Fruit fly (Drosophila melanogaster) whole organism, embryonic: ENCODE measurements around the gene euc.

Experiments used
- CG1024 ChIP-seq: fragments of 200-800 bp; sonication (Bioruptor generic); IDR thresholded peaks from 2 replicates; pipeline ENCODE4 v1.3.6; 2022; ENCODE audit warnings: missing biosample characterization, missing genetic modification characterization
- CG13624 ChIP-seq: fragments of 200-800 bp; sonication (Bioruptor generic); optimal IDR thresholded peaks from 2 replicates; lab custom pipeline; 2016; ENCODE audit warnings: missing biosample characterization, missing genetic modification characterization
- CG13775 ChIP-seq: fragments of 200-800 bp; sonication (Bioruptor generic); optimal IDR thresholded peaks from 3 replicates; lab custom pipeline; 2017; ENCODE audit warnings: missing biosample characterization, mild to moderate bottlenecking, missing genetic modification characterization
- CG15514 ChIP-seq: fragments of 200-800 bp; sonication (Bioruptor generic); optimal IDR thresholded peaks from 3 replicates; lab custom pipeline; 2017; ENCODE audit warnings: missing biosample characterization, missing genetic modification characterization, mild to moderate bottlenecking, moderate library complexity, missing genetic modification reagents
- CG2202 ChIP-seq: fragments of 200-800 bp; sonication (Bioruptor generic); optimal IDR thresholded peaks from 2 replicates; lab custom pipeline; 2018; ENCODE audit warnings: missing biosample characterization, mild to moderate bottlenecking, missing genetic modification characterization
- CG2889 ChIP-seq: fragments of 200-800 bp; sonication (Bioruptor generic); IDR thresholded peaks from 3 replicates; pipeline ENCODE4 v1.3.6; 2022; ENCODE audit warnings: missing biosample characterization, missing genetic modification characterization
- CG30020 ChIP-seq: fragments of 200-800 bp; optimal IDR thresholded peaks from 2 replicates; lab custom pipeline; 2019; ENCODE audit warnings: missing biosample characterization, mild to moderate bottlenecking, missing genetic modification characterization, moderate library complexity
- CG31441 ChIP-seq: fragments of 200-800 bp; sonication (Bioruptor generic); IDR thresholded peaks from 2 replicates; pipeline ENCODE4 v1.3.6; 2022; ENCODE audit warnings: missing biosample characterization, missing genetic modification characterization
- CG3407 ChIP-seq: fragments of 200-800 bp; sonication (Bioruptor generic); optimal IDR thresholded peaks from 2 replicates; lab custom pipeline; 2018; ENCODE audit warnings: missing biosample characterization, mild to moderate bottlenecking, missing genetic modification characterization
- CG4282 ChIP-seq: fragments of 200-800 bp; sonication (Bioruptor generic); optimal IDR thresholded peaks from 2 replicates; lab custom pipeline; 2016; ENCODE audit warnings: missing biosample characterization, missing genetic modification characterization
- CG4854 ChIP-seq: fragments of 200-800 bp; sonication (Bioruptor generic); optimal IDR thresholded peaks from 2 replicates; lab custom pipeline; 2016; ENCODE audit warnings: missing biosample characterization, missing genetic modification characterization, inconsistent platforms
- CG7357 ChIP-seq: fragments of 200-800 bp; sonication (Bioruptor generic); IDR thresholded peaks from 3 replicates; pipeline ENCODE4 v1.3.6; 2022; ENCODE audit warnings: missing biosample characterization, missing genetic modification characterization
- CG7745 ChIP-seq: fragments of 200-800 bp; sonication (Bioruptor generic); optimal IDR thresholded peaks from 2 replicates; lab custom pipeline; 2018; ENCODE audit warnings: missing biosample characterization, mild to moderate bottlenecking, missing genetic modification characterization, moderate library complexity
- CG8944 ChIP-seq: fragments of 200-800 bp; sonication (Bioruptor generic); optimal IDR thresholded peaks from 3 replicates; lab custom pipeline; 2016; ENCODE audit warnings: missing biosample characterization, missing genetic modification characterization
- CG9817 ChIP-seq: fragments of 200-800 bp; sonication (Bioruptor generic); optimal IDR thresholded peaks from 2 replicates; lab custom pipeline; 2018; ENCODE audit warnings: missing biosample characterization, mild to moderate bottlenecking, missing genetic modification characterization, moderate library complexity
- D ChIP-seq, 2 experiments: fragments of 200-800 bp in 1 of 2; fragments of >200 bp in 1 of 2; sonication (Bioruptor generic) in 1 of 2; optimal IDR thresholded peaks; 2 replicates in 1 of 2; 3 replicates in 1 of 2; lab custom pipeline; 2017; ENCODE audit warnings: mild to moderate bottlenecking in 1 of 2, missing biosample characterization in 1 of 2, missing genetic modification characterization in 1 of 2, missing genetic modification reagents in 1 of 2
- E2f2 ChIP-seq: fragments of 200-800 bp; sonication (Bioruptor generic); IDR thresholded peaks from 2 replicates; pipeline ENCODE4 v1.3.6; 2022; ENCODE audit warnings: missing biosample characterization, missing genetic modification characterization
- Fer3 ChIP-seq: fragments of 200-800 bp; sonication (Bioruptor generic); optimal IDR thresholded peaks from 2 replicates; lab custom pipeline; 2018; ENCODE audit warnings: missing biosample characterization, mild to moderate bottlenecking, missing genetic modification characterization, moderate library complexity
- HmgZ ChIP-seq: fragments of 200-800 bp; sonication (Bioruptor generic); optimal IDR thresholded peaks from 2 replicates; lab custom pipeline; 2018; ENCODE audit warnings: missing biosample characterization, mild to moderate bottlenecking, missing genetic modification characterization
- Hr78 ChIP-seq, 2 experiments: fragments of 200-800 bp in 1 of 2; fragments of >200 bp in 1 of 2; sonication (Bioruptor generic) in 1 of 2; optimal IDR thresholded peaks; 2 replicates each; lab custom pipeline; 2017 to 2019; ENCODE audit warnings: missing biosample characterization in 2 of 2, missing genetic modification characterization in 2 of 2, mild to moderate bottlenecking in 1 of 2, moderate library complexity in 1 of 2
- Oli ChIP-seq: fragments of 200-800 bp; sonication (Bioruptor generic); optimal IDR thresholded peaks from 2 replicates; lab custom pipeline; 2018; ENCODE audit warnings: missing biosample characterization, mild to moderate bottlenecking, missing genetic modification characterization, moderate library complexity
- Optix ChIP-seq: fragments of 200-800 bp; sonication (Bioruptor generic); IDR thresholded peaks from 3 replicates; pipeline ENCODE4 v1.3.6; 2022; ENCODE audit warnings: missing biosample characterization, missing genetic modification characterization
- Tbp ChIP-seq: fragments of >200 bp; optimal IDR thresholded peaks from 2 replicates; lab custom pipeline; 2018; ENCODE audit warnings: missing biosample characterization, missing genetic modification characterization
- Trl ChIP-seq, 3 experiments: fragments of >200 bp in 2 of 3; fragments of 200-800 bp in 1 of 3; sonication (Bioruptor generic) in 1 of 3; optimal IDR thresholded peaks; 2 replicates in 1 of 3; 3 replicates in 2 of 3; lab custom pipeline; 2016 to 2017; ENCODE audit warnings: missing biosample characterization in 1 of 3, missing genetic modification characterization in 1 of 3
- Xbp1 ChIP-seq: fragments of 200-800 bp; sonication (Bioruptor generic); optimal IDR thresholded peaks from 3 replicates; lab custom pipeline; 2016; ENCODE audit warnings: missing biosample characterization, mild to moderate bottlenecking, missing genetic modification characterization
- ash1 ChIP-seq: fragments of 200-800 bp; sonication (Bioruptor generic); optimal IDR thresholded peaks from 2 replicates; lab custom pipeline; 2018; ENCODE audit warnings: missing biosample characterization, mild to moderate bottlenecking, missing genetic modification characterization
- az2 ChIP-seq: fragments of 200-800 bp; sonication (Bioruptor generic); optimal IDR thresholded peaks from 3 replicates; lab custom pipeline; 2016; ENCODE audit warnings: missing biosample characterization, missing genetic modification characterization
- bowl ChIP-seq: fragments of 200-800 bp; sonication (Bioruptor generic); IDR thresholded peaks from 2 replicates; pipeline ENCODE4 v1.3.6; 2022; ENCODE audit warnings: missing biosample characterization, missing genetic modification characterization
- caup ChIP-seq: fragments of 200-800 bp; sonication (Bioruptor generic); optimal IDR thresholded peaks from 3 replicates; lab custom pipeline; 2017; ENCODE audit warnings: missing biosample characterization, mild to moderate bottlenecking, missing genetic modification characterization, moderate library complexity; ENCODE audit not compliant: severe bottlenecking
- corto ChIP-seq: fragments of 200-800 bp; sonication (Bioruptor generic); optimal IDR thresholded peaks from 2 replicates; lab custom pipeline; 2016; ENCODE audit warnings: missing biosample characterization, mild to moderate bottlenecking, missing genetic modification characterization, moderate library complexity
- dm ChIP-seq: fragments of 200-800 bp; sonication (Bioruptor generic); optimal IDR thresholded peaks from 3 replicates; lab custom pipeline; 2016; ENCODE audit warnings: missing biosample characterization, missing genetic modification characterization
- gcm2 ChIP-seq: fragments of 200-800 bp; sonication (Bioruptor generic); optimal IDR thresholded peaks from 2 replicates; lab custom pipeline; 2016; ENCODE audit warnings: missing biosample characterization, missing genetic modification characterization
- inv ChIP-seq: fragments of 200-800 bp; sonication (Bioruptor generic); IDR thresholded peaks from 2 replicates; pipeline ENCODE4 v1.3.6; 2022; ENCODE audit warnings: missing biosample characterization, missing genetic modification characterization; ENCODE audit not compliant: partially characterized antibody
- jing ChIP-seq: fragments of 200-800 bp; sonication (Bioruptor generic); optimal IDR thresholded peaks from 2 replicates; lab custom pipeline; 2018; ENCODE audit warnings: missing biosample characterization, mild to moderate bottlenecking, missing genetic modification characterization
- mld ChIP-seq: fragments of 200-800 bp; sonication (Bioruptor generic); IDR thresholded peaks from 3 replicates; pipeline ENCODE4 v1.3.6; 2022; ENCODE audit warnings: missing biosample characterization, missing genetic modification characterization; ENCODE audit not compliant: partially characterized antibody
- org-1 ChIP-seq: fragments of 200-800 bp; sonication (Bioruptor generic); optimal IDR thresholded peaks from 2 replicates; lab custom pipeline; 2017; ENCODE audit warnings: missing biosample characterization, missing genetic modification characterization
- p53 ChIP-seq: fragments of 200-800 bp; sonication (Bioruptor generic); optimal IDR thresholded peaks from 2 replicates; lab custom pipeline; 2016; ENCODE audit warnings: missing biosample characterization, missing genetic modification characterization
- pzg ChIP-seq: fragments of 200-800 bp; sonication (Bioruptor generic); optimal IDR thresholded peaks from 3 replicates; lab custom pipeline; 2018; ENCODE audit warnings: missing biosample characterization, mild to moderate bottlenecking, missing genetic modification characterization, moderate library complexity
- sd ChIP-seq: fragments of 200-800 bp; sonication (Bioruptor generic); optimal IDR thresholded peaks from 3 replicates; lab custom pipeline; 2018; ENCODE audit warnings: missing biosample characterization, mild to moderate bottlenecking, missing genetic modification characterization, moderate library complexity
- sens ChIP-seq: fragments of 200-800 bp; sonication (Bioruptor generic); peaks from one replicate; lab custom pipeline; 2016; ENCODE audit warnings: missing biosample characterization, missing genetic modification characterization
- ssp ChIP-seq: fragments of 200-800 bp; sonication (Bioruptor generic); IDR thresholded peaks from 2 replicates; pipeline ENCODE4 v1.3.6; 2022; ENCODE audit warnings: missing biosample characterization, missing genetic modification characterization
- tio ChIP-seq: fragments of 200-800 bp; sonication (Bioruptor generic); optimal IDR thresholded peaks from 2 replicates; lab custom pipeline; 2017; ENCODE audit warnings: missing biosample characterization, missing genetic modification characterization, inconsistent platforms
- zen ChIP-seq: fragments of 200-800 bp; sonication (Bioruptor generic); optimal IDR thresholded peaks from 3 replicates; lab custom pipeline; 2018; ENCODE audit warnings: missing biosample characterization, mild to moderate bottlenecking, missing genetic modification characterization, moderate library complexity
- zen2 ChIP-seq: fragments of 200-800 bp; sonication (Bioruptor generic); IDR thresholded peaks from 3 replicates; pipeline ENCODE4 v1.3.6; 2022; ENCODE audit warnings: missing biosample characterization, missing genetic modification characterization; ENCODE audit not compliant: partially characterized antibody

euc gene

dm6 chr3R:19017318-19018043 is 38.9 kb upstream of the euc start (continued):
- TF ChIP-seq CG31441 (GFP tag; lab: Robert Waterston, UW) (no peak), CG15514 (peak; percentile 98), Tbp (GFP tag; lab: Kevin White, UChicago) (no peak), pzg (GFP tag; lab: Kevin White, UChicago) (peak; percentile 26)

- TF ChIP-seq ash1 (GFP tag; lab: Kevin White, UChicago) (no peak), CG2202 (tag; lab: Kevin White, UChicago) (no peak), sens (GFP tag; lab: Kevin White, UChicago) (peak; percentile 60), zen (tag; lab: Kevin White, UChicago) (no peak), org-1 (GFP tag; lab: Kevin White, UChicago) (no peak), ssp (GFP tag; lab: Robert Waterston, UW) (no peak), CG13624 (GFP tag; lab: Kevin White, UChicago) (no peak), Trl (optimal IDR thresholded peaks at IDR 0.05; lab: Kevin White, UChicago) (peak in 1 of 2 experiments; percentile 57), Trl (GFP tag; optimal IDR thresholded peaks at IDR 0.05; lab: Kevin White, UChicago) (no peak), sd (tag; lab: Kevin White, UChicago) (peak; percentile 67), CG2889 (GFP tag; lab: Robert Waterston, UW) (no peak), CG7745 (tag; lab: Kevin White, UChicago) (no peak), E2f2 (no peak)
- TF ChIP-seq, all 482 proteins: peak for 3
These were observed 36.8 kb upstream of the euc start for dm6 chr3R:19015423-19015810.

dm6 chr3R:19014742-19015422 is 36.3 kb upstream of the euc start:
- TF ChIP-seq zen2 (GFP tag; lab: Robert Waterston, UW) (no peak), bowl (no peak), CG13775 (peak; percentile 28), Optix (no peak), mld (no peak), CG4854 (GFP tag; lab: Kevin White, UChicago) (no peak), inv (GFP tag; lab: Robert Waterston, UW) (no peak), gcm2 (no peak), HmgZ (tag; lab: Kevin White, UChicago) (no peak), tio (GFP tag; lab: Kevin White, UChicago) (no peak), ash1 (GFP tag; lab: Kevin White, UChicago) (no peak), az2 (GFP tag; lab: Kevin White, UChicago) (peak; percentile 45), Fer3 (tag; lab: Kevin White, UChicago) (no peak), CG3407 (peak; percentile 9), CG9817 (tag; lab: Kevin White, UChicago) (no peak), CG1024 (peak; percentile 58), CG8944 (no peak), corto (GFP tag; lab: Kevin White, UChicago) (no peak), dm (GFP tag; lab: Kevin White, UChicago) (no peak), p53 (GFP tag; lab: Kevin White, UChicago) (no peak), CG4282 (GFP tag; lab: Kevin White, UChicago) (no peak), caup (GFP tag; lab: Kevin White, UChicago) (no peak), Xbp1 (peak; percentile 45), Hr78 (GFP tag; optimal IDR thresholded peaks at IDR 0.05; lab: Kevin White, UChicago) (peak in 1 of 2 experiments; percentile 42), CG7357 (GFP tag; lab: Robert Waterston, UW) (no peak), jing (GFP tag; lab: Kevin White, UChicago) (no peak), Oli (tag; lab: Kevin White, UChicago) (peak; percentile 50), CG30020 (tag; lab: Kevin White, UChicago) (no peak), D (optimal IDR thresholded peaks at IDR 0.05; lab: Kevin White, UChicago) (no peak), D (GFP tag; optimal IDR thresholded peaks at IDR 0.05; lab: Kevin White, UChicago) (peak; percentile 62)
